Fruit fly (Drosophila melanogaster) whole organism, embryonic: ENCODE measurements around the gene CG32248.
A peak's percentile ranks its signal among the peaks of the same experiment; 100 is the strongest.

ENCODE experiments used
- Asciz ChIP-seq: fragments of 200-800 bp; sonication (Bioruptor generic); optimal IDR thresholded peaks from 2 replicates; lab custom pipeline; 2017; ENCODE audit warnings: missing biosample characterization, mild to moderate bottlenecking, missing genetic modification characterization, missing genetic modification reagents
- Bgb ChIP-seq: fragments of 200-800 bp; sonication (Bioruptor generic); IDR thresholded peaks from 2 replicates; pipeline ENCODE4 v1.3.6; 2022; ENCODE audit warnings: missing biosample characterization, missing genetic modification characterization; ENCODE audit not compliant: partially characterized antibody
- CG10147 ChIP-seq: fragments of 200-800 bp; sonication (Bioruptor generic); optimal IDR thresholded peaks from 2 replicates; lab custom pipeline; 2019; ENCODE audit warnings: missing biosample characterization, mild to moderate bottlenecking, missing genetic modification characterization, moderate library complexity
- CG10979 ChIP-seq: fragments of 200-800 bp; sonication (Bioruptor generic); optimal IDR thresholded peaks from 2 replicates; lab custom pipeline; 2018; ENCODE audit warnings: missing biosample characterization, mild to moderate bottlenecking, missing genetic modification characterization, moderate library complexity
- CG11504 ChIP-seq: fragments of 200-800 bp; sonication (Bioruptor generic); optimal IDR thresholded peaks from 3 replicates; lab custom pipeline; 2019; ENCODE audit warnings: missing biosample characterization, mild to moderate bottlenecking, missing genetic modification characterization, moderate library complexity
- CG12236 ChIP-seq: fragments of 200-800 bp; sonication (Bioruptor generic); optimal IDR thresholded peaks from 2 replicates; lab custom pipeline; 2016; ENCODE audit warnings: missing biosample characterization, missing genetic modification characterization
- CG12744 ChIP-seq: fragments of 200-800 bp; sonication (Bioruptor generic); optimal IDR thresholded peaks from 2 replicates; lab custom pipeline; 2016; ENCODE audit warnings: missing biosample characterization, missing genetic modification characterization
- CG14014 ChIP-seq: fragments of 200-800 bp; sonication (Bioruptor generic); IDR thresholded peaks from 2 replicates; pipeline ENCODE4 v1.3.6; 2022; ENCODE audit warnings: missing biosample characterization, missing genetic modification characterization
- CG14441 ChIP-seq: fragments of 200-800 bp; sonication (Bioruptor generic); IDR thresholded peaks from 2 replicates; pipeline ENCODE4 v1.3.6; 2022; ENCODE audit warnings: missing biosample characterization, missing genetic modification characterization
- CG1603 ChIP-seq: fragments of 200-800 bp; sonication (Bioruptor generic); optimal IDR thresholded peaks from 2 replicates; lab custom pipeline; 2019; ENCODE audit warnings: missing biosample characterization, mild to moderate bottlenecking, missing genetic modification characterization, moderate library complexity
- CG17802 ChIP-seq: fragments of 200-800 bp; sonication (Bioruptor generic); optimal IDR thresholded peaks from 2 replicates; lab custom pipeline; 2018; ENCODE audit warnings: missing biosample characterization, mild to moderate bottlenecking, missing genetic modification characterization, moderate library complexity
- CG17912 ChIP-seq: fragments of 200-800 bp; sonication (Bioruptor generic); optimal IDR thresholded peaks from 2 replicates; lab custom pipeline; 2018; ENCODE audit warnings: missing biosample characterization, mild to moderate bottlenecking, missing genetic modification characterization
- CG3281 ChIP-seq: fragments of 200-800 bp; sonication (Bioruptor generic); optimal IDR thresholded peaks from 3 replicates; lab custom pipeline; 2017; ENCODE audit warnings: missing biosample characterization, mild to moderate bottlenecking, missing genetic modification characterization
- CG34422 ChIP-seq: fragments of 200-800 bp; sonication (Bioruptor generic); IDR thresholded peaks from 3 replicates; pipeline ENCODE4 v1.3.6; 2022; ENCODE audit warnings: missing biosample characterization, missing genetic modification characterization
- CG6791 ChIP-seq: fragments of 200-800 bp; sonication (Bioruptor generic); IDR thresholded peaks from 3 replicates; pipeline ENCODE4 v1.3.6; 2022; ENCODE audit warnings: missing biosample characterization, missing genetic modification characterization; ENCODE audit not compliant: partially characterized antibody
- CG8924 ChIP-seq: fragments of 200-800 bp; optimal IDR thresholded peaks from 3 replicates; lab custom pipeline; 2019; ENCODE audit warnings: missing biosample characterization, mild to moderate bottlenecking, missing genetic modification characterization, moderate library complexity
- CG8944 ChIP-seq: fragments of 200-800 bp; sonication (Bioruptor generic); optimal IDR thresholded peaks from 3 replicates; lab custom pipeline; 2016; ENCODE audit warnings: missing biosample characterization, missing genetic modification characterization
- CG9932 ChIP-seq: fragments of 200-800 bp; sonication (Bioruptor generic); IDR thresholded peaks from 2 replicates; pipeline ENCODE4 v1.3.6; 2022; ENCODE audit warnings: missing biosample characterization, missing genetic modification characterization
- Chrac-16 ChIP-seq: fragments of 200-800 bp; sonication (Bioruptor generic); optimal IDR thresholded peaks from 3 replicates; lab custom pipeline; 2016; ENCODE audit warnings: missing biosample characterization, missing genetic modification characterization
- CoRest ChIP-seq: fragments of 200-800 bp; sonication (Bioruptor generic); optimal IDR thresholded peaks from 3 replicates; lab custom pipeline; 2018; ENCODE audit warnings: missing biosample characterization, mild to moderate bottlenecking, missing genetic modification characterization, moderate library complexity
- Ets97D ChIP-seq: fragments of 200-800 bp; sonication (Bioruptor generic); optimal IDR thresholded peaks from 3 replicates; lab custom pipeline; 2016; ENCODE audit warnings: missing biosample characterization, missing genetic modification characterization
- Gug ChIP-seq: fragments of 200-800 bp; sonication (Bioruptor generic); IDR thresholded peaks from 4 replicates; pipeline ENCODE4 v1.3.6; 2022; ENCODE audit warnings: missing biosample characterization, missing genetic modification characterization
- H15 ChIP-seq: fragments of 200-800 bp; sonication (Bioruptor generic); IDR thresholded peaks from 3 replicates; pipeline ENCODE4 v1.3.6; 2022; ENCODE audit warnings: missing biosample characterization, missing genetic modification characterization
- Hey ChIP-seq: fragments of 200-800 bp; sonication (Bioruptor generic); optimal IDR thresholded peaks from 3 replicates; lab custom pipeline; 2018; ENCODE audit warnings: missing biosample characterization, mild to moderate bottlenecking, missing genetic modification characterization
- Hr3 ChIP-seq: fragments of 200-800 bp; sonication (Bioruptor generic); optimal IDR thresholded peaks from 3 replicates; lab custom pipeline; 2016; ENCODE audit warnings: missing biosample characterization, missing genetic modification characterization
- Lhr ChIP-seq: fragments of 200-800 bp; sonication (Bioruptor generic); optimal IDR thresholded peaks from 3 replicates; lab custom pipeline; 2017; ENCODE audit warnings: mild to moderate bottlenecking, missing biosample characterization, missing genetic modification reagents, missing genetic modification characterization
- MBD-R2 ChIP-seq: fragments of 200-800 bp; sonication (Bioruptor generic); IDR thresholded peaks from 2 replicates; pipeline ENCODE4 v1.3.6; 2022; ENCODE audit warnings: missing biosample characterization, missing genetic modification characterization
- Mes4 ChIP-seq: fragments of 200-800 bp; sonication (Bioruptor generic); optimal IDR thresholded peaks from 2 replicates; lab custom pipeline; 2016; ENCODE audit warnings: missing biosample characterization, missing genetic modification characterization
- NK7.1 ChIP-seq: fragments of 200-800 bp; sonication (Bioruptor generic); optimal IDR thresholded peaks from 3 replicates; lab custom pipeline; 2016; ENCODE audit warnings: missing biosample characterization, missing genetic modification characterization
- Neu2 ChIP-seq: fragments of 200-800 bp; sonication (Bioruptor generic); optimal IDR thresholded peaks from 3 replicates; lab custom pipeline; 2016; ENCODE audit warnings: missing biosample characterization, missing genetic modification characterization, borderline replicate concordance
- Nf-YB ChIP-seq: fragments of 200-800 bp; sonication (Bioruptor generic); optimal IDR thresholded peaks from 3 replicates; lab custom pipeline; 2019; ENCODE audit warnings: missing biosample characterization, mild to moderate bottlenecking, missing genetic modification characterization, moderate library complexity
- Nf-YC ChIP-seq: fragments of 200-800 bp; optimal IDR thresholded peaks from 3 replicates; lab custom pipeline; 2019; ENCODE audit warnings: missing biosample characterization, mild to moderate bottlenecking, missing genetic modification characterization, moderate library complexity
- Ptx1 ChIP-seq: fragments of 200-800 bp; sonication (Bioruptor generic); IDR thresholded peaks from 2 replicates; pipeline ENCODE4 v1.3.6; 2022; ENCODE audit warnings: missing biosample characterization, missing genetic modification characterization
- aop ChIP-seq: fragments of 200-800 bp; sonication (Bioruptor generic); IDR thresholded peaks from 2 replicates; pipeline ENCODE4 v1.3.6; 2022; ENCODE audit warnings: missing biosample characterization, missing genetic modification characterization
- btn ChIP-seq: fragments of 200-800 bp; sonication (Bioruptor generic); optimal IDR thresholded peaks from 2 replicates; lab custom pipeline; 2016; ENCODE audit warnings: missing biosample characterization, missing genetic modification characterization
- cas ChIP-seq: fragments of 200-800 bp; sonication (Bioruptor generic); IDR thresholded peaks from 2 replicates; pipeline ENCODE4 v1.3.6; 2022; ENCODE audit warnings: missing biosample characterization, missing genetic modification characterization
- dmrt99B ChIP-seq: fragments of 200-800 bp; sonication (Bioruptor generic); optimal IDR thresholded peaks from 2 replicates; lab custom pipeline; 2018; ENCODE audit warnings: missing biosample characterization, mild to moderate bottlenecking, missing genetic modification characterization, moderate library complexity
- grau ChIP-seq: fragments of 200-800 bp; optimal IDR thresholded peaks from 3 replicates; lab custom pipeline; 2019; ENCODE audit warnings: missing biosample characterization, mild to moderate bottlenecking, missing genetic modification characterization, moderate library complexity
- gsb-n ChIP-seq: fragments of 200-800 bp; sonication (Bioruptor generic); optimal IDR thresholded peaks from 3 replicates; lab custom pipeline; 2018; ENCODE audit warnings: missing biosample characterization, mild to moderate bottlenecking, missing genetic modification characterization
- ham ChIP-seq: fragments of 200-800 bp; sonication (Bioruptor generic); IDR thresholded peaks from 2 replicates; pipeline ENCODE4 v1.3.6; 2022; ENCODE audit warnings: missing biosample characterization, missing genetic modification characterization
- inv ChIP-seq: fragments of 200-800 bp; sonication (Bioruptor generic); IDR thresholded peaks from 2 replicates; pipeline ENCODE4 v1.3.6; 2022; ENCODE audit warnings: missing biosample characterization, missing genetic modification characterization; ENCODE audit not compliant: partially characterized antibody
- ken ChIP-seq: fragments of 200-800 bp; sonication (Bioruptor generic); IDR thresholded peaks from 3 replicates; pipeline ENCODE4 v1.3.6; 2022; ENCODE audit warnings: missing biosample characterization, missing genetic modification characterization
- ranshi ChIP-seq: fragments of 200-800 bp; sonication (Bioruptor generic); IDR thresholded peaks from 2 replicates; pipeline ENCODE4 v1.3.6; 2022; ENCODE audit warnings: missing biosample characterization, missing genetic modification characterization
- run ChIP-seq: fragments of 200-800 bp; sonication (Bioruptor generic); optimal IDR thresholded peaks from 3 replicates; lab custom pipeline; 2018; ENCODE audit warnings: missing biosample characterization, mild to moderate bottlenecking, missing genetic modification characterization
- sc ChIP-seq, 3 experiments: fragments of >200 bp in 2 of 3; fragments of 200-800 bp in 1 of 3; sonication (Bioruptor generic) in 1 of 3; optimal IDR thresholded peaks; 2 replicates in 2 of 3; 3 replicates in 1 of 3; lab custom pipeline; 2017; ENCODE audit warnings: mild to moderate bottlenecking in 1 of 3, missing biosample characterization in 1 of 3, missing genetic modification characterization in 1 of 3, missing genetic modification reagents in 1 of 3
- sd ChIP-seq: fragments of 200-800 bp; sonication (Bioruptor generic); optimal IDR thresholded peaks from 3 replicates; lab custom pipeline; 2018; ENCODE audit warnings: missing biosample characterization, mild to moderate bottlenecking, missing genetic modification characterization, moderate library complexity
- sisA ChIP-seq: fragments of 200-800 bp; sonication (Bioruptor generic); IDR thresholded peaks from 2 replicates; pipeline ENCODE4 v1.3.6; 2022; ENCODE audit warnings: missing biosample characterization, missing genetic modification characterization
- slp2 ChIP-seq: fragments of 200-800 bp; sonication (Bioruptor generic); optimal IDR thresholded peaks from 2 replicates; lab custom pipeline; 2016; ENCODE audit warnings: missing biosample characterization, missing genetic modification characterization
- so ChIP-seq: fragments of 200-800 bp; sonication (Bioruptor generic); IDR thresholded peaks from 3 replicates; pipeline ENCODE4 v1.3.6; 2022; ENCODE audit warnings: missing biosample characterization, missing genetic modification characterization
- sob ChIP-seq: fragments of 200-800 bp; sonication (Bioruptor generic); IDR thresholded peaks from 2 replicates; pipeline ENCODE4 v1.3.6; 2022; ENCODE audit warnings: missing biosample characterization, missing genetic modification characterization
- stwl ChIP-seq: fragments of 200-800 bp; sonication (Bioruptor generic); optimal IDR thresholded peaks from 3 replicates; lab custom pipeline; 2018; ENCODE audit warnings: missing biosample characterization, mild to moderate bottlenecking, missing genetic modification characterization, moderate library complexity

Gene CG32248

DNA sequence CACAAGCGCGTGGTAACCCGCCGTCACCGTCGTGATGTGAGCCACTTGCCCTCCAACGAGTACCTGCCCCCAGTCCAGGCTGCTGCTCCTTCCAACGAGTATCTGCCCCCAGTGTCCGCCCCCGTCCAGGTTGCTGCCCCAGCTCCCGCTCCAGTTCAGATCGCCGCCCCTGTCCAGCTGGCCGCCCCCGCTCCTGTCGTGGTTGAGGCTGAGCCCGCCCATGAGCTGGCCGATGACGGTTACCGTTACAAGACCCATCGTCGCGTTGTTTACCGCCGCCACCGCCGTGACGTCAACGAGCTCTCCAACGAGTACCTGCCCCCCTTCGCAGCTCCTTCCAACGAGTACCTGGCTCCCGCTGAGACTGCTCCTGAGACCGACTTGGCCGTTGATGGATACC is 9.2 kb downstream of the CG32248 start (continued):
- no peak for TF ChIP-seq dmrt99B (tag; lab: Kevin White, UChicago)
- 0 out of 2 replicates have a peak, but pooled peaks have one; percentile 12 for TF ChIP-seq Ptx1 (GFP tag; lab: Robert Waterston, UW)
- no peak for TF ChIP-seq run
- TF ChIP-seq Hr3 (GFP tag; lab: Kevin White, UChicago): no peak
- no peak for TF ChIP-seq Nf-YC (tag; lab: Kevin White, UChicago)
- TF ChIP-seq ken (GFP tag; lab: Robert Waterston, UW): no peak
- no peak for TF ChIP-seq NK7.1 (GFP tag; lab: Kevin White, UChicago)
- no peak for TF ChIP-seq stwl (tag; lab: Kevin White, UChicago)
- no peak for TF ChIP-seq CG17802 (tag; lab: Kevin White, UChicago)
- peak; percentile 23; the same call in 1 of the 2 replicates for TF ChIP-seq sisA (GFP tag; lab: Robert Waterston, UW)
- TF ChIP-seq cas (GFP tag; lab: Robert Waterston, UW): 0 out of 2 replicates have a peak, but pooled peaks have one; percentile 29
- TF ChIP-seq CG8924 (tag; lab: Kevin White, UChicago): no peak
- no peak for TF ChIP-seq ham (GFP tag; lab: Robert Waterston, UW)
- no peak for TF ChIP-seq Neu2 (GFP tag; lab: Kevin White, UChicago)
- no peak for TF ChIP-seq CG8944
- no peak for TF ChIP-seq ranshi
- TF ChIP-seq sd: no peak
- no peak for TF ChIP-seq gsb-n (tag; lab: Kevin White, UChicago)
- TF ChIP-seq CG17912: no peak
- TF ChIP-seq CG1603: no peak
- TF ChIP-seq Asciz (GFP tag; lab: Kevin White, UChicago): no peak
- TF ChIP-seq Lhr (GFP tag; lab: Kevin White, UChicago): no peak
- peak; percentile 4; the same call in 1 of the 4 replicates for TF ChIP-seq Gug (GFP tag; lab: Robert Waterston, UW)
- no peak for TF ChIP-seq grau (tag; lab: Kevin White, UChicago)
- no peak for TF ChIP-seq CG3281 (GFP tag; lab: Kevin White, UChicago)
- TF ChIP-seq so: no peak
- peak; percentile 5; the same call in 1 of the 2 replicates for TF ChIP-seq CG14014 (GFP tag; lab: Robert Waterston, UW)
- no peak for TF ChIP-seq CG10979 (tag; lab: Kevin White, UChicago)
- no peak for TF ChIP-seq H15 (GFP tag; lab: Robert Waterston, UW)
- no peak for TF ChIP-seq btn
- no peak for TF ChIP-seq CG11504
- no peak for TF ChIP-seq CG12236 (GFP tag; lab: Kevin White, UChicago)
- no peak for TF ChIP-seq MBD-R2
- TF ChIP-seq CG12744 (GFP tag; lab: Kevin White, UChicago): no peak
- TF ChIP-seq CG14441 (GFP tag; lab: Robert Waterston, UW): 0 out of 2 replicates have a peak, but pooled peaks have one; percentile 5
- TF ChIP-seq Mes4 (GFP tag; lab: Kevin White, UChicago): no peak
- no peak for TF ChIP-seq CoRest
- TF ChIP-seq Ets97D (GFP tag; lab: Kevin White, UChicago): no peak
- peak; percentile 50; the same call in 1 of the 2 replicates for TF ChIP-seq CG9932 (GFP tag; lab: Robert Waterston, UW)
- TF ChIP-seq CG10147 (GFP tag; lab: Kevin White, UChicago): no peak
- TF ChIP-seq sc (optimal IDR thresholded peaks at IDR 0.05; lab: Kevin White, UChicago): no peak
- TF ChIP-seq sc (GFP tag; optimal IDR thresholded peaks at IDR 0.05; lab: Kevin White, UChicago): no peak
- no peak for TF ChIP-seq slp2 (GFP tag; lab: Kevin White, UChicago)
- no peak for TF ChIP-seq CG34422 (GFP tag; lab: Robert Waterston, UW)
- TF ChIP-seq inv: no peak
- TF ChIP-seq Hey (tag; lab: Kevin White, UChicago): no peak
- no peak for TF ChIP-seq Bgb (GFP tag; lab: Robert Waterston, UW)
- TF ChIP-seq aop (GFP tag; lab: Robert Waterston, UW): no peak
- TF ChIP-seq Chrac-16 (GFP tag; lab: Kevin White, UChicago): no peak
- no peak for TF ChIP-seq CG6791 (GFP tag; lab: Robert Waterston, UW)
- TF ChIP-seq Nf-YB (GFP tag; lab: Kevin White, UChicago): no peak
- 0 out of 2 replicates have a peak, but pooled peaks have one; percentile 9 for TF ChIP-seq sob
